Fruit fly (Drosophila melanogaster) Kc167 (cell line): ENCODE measurements around the gene orb2.

ENCODE experiments used
- Sin3A ChIP-seq: fragments of >200 bp; optimal IDR thresholded peaks from 2 replicates; lab custom pipeline; 2018; ENCODE audit warnings: missing external identifiers
- h ChIP-seq: fragments of >200 bp; optimal IDR thresholded peaks from 3 replicates; lab custom pipeline; 2018; ENCODE audit warnings: missing external identifiers
- insv ChIP-seq: fragments of >200 bp; optimal IDR thresholded peaks from 3 replicates; lab custom pipeline; 2018; ENCODE audit warnings: missing external identifiers
- psq ChIP-seq: fragments of >200 bp; optimal IDR thresholded peaks from 2 replicates; lab custom pipeline; 2017; ENCODE audit warnings: missing external identifiers
- ttk ChIP-seq: sonication (Bioruptor generic); optimal IDR thresholded peaks from 2 replicates; lab custom pipeline; 2017; ENCODE audit warnings: missing external identifiers

- TF ChIP-seq psq (no peak), insv (lab: Kevin White, UChicago) (no peak), Sin3A (lab: Kevin White, UChicago) (no peak), ttk (lab: Kevin White, UChicago) (no peak), h (lab: Kevin White, UChicago) (no peak)
Measured at dm6 chr3L:8997686-8998239, 43.5 kb upstream of the orb2 start, which contains the start of the genes smg and CG5087.
